Worm (Caenorhabditis elegans) whole organism, L1 larva: ENCODE data around the gene C35A11.2.

Experiments
- blmp-1 ChIP-seq: fragments of 150-350 bp; optimal IDR thresholded peaks from 2 replicates; lab custom pipeline; 2014; ENCODE audit warnings: missing biosample characterization, missing genetic modification characterization
- egl-27 ChIP-seq, 2 experiments: fragments of 150-350 bp in 1 of 2; sonication (generic microtip); optimal IDR thresholded peaks; 3 replicates each; lab custom pipeline; 2017 to 2018; ENCODE audit warnings: missing biosample characterization in 2 of 2, missing genetic modification characterization in 2 of 2, missing genetic modification reagents in 2 of 2
- fkh-8 ChIP-seq: sonication (generic microtip); optimal IDR thresholded peaks from 2 replicates; lab custom pipeline; 2016; ENCODE audit warnings: mild to moderate bottlenecking, missing genetic modification characterization, missing compliant biosample characterization
- lin-15B ChIP-seq: fragments of 150-350 bp; sonication (generic microtip); optimal IDR thresholded peaks from 3 replicates; lab custom pipeline; 2014; ENCODE audit warnings: missing biosample characterization, missing genetic modification characterization
- nhr-11 ChIP-seq: fragments of 150-350 bp; optimal IDR thresholded peaks from 2 replicates; lab custom pipeline; 2014; ENCODE audit warnings: missing biosample characterization, missing genetic modification characterization
- pqm-1 ChIP-seq: sonication (generic microtip); optimal IDR thresholded peaks from 3 replicates; lab custom pipeline; 2017; ENCODE audit warnings: missing biosample characterization, missing genetic modification characterization
- skn-1 ChIP-seq: fragments of 150-350 bp; optimal IDR thresholded peaks from 2 replicates; lab custom pipeline; 2014; ENCODE audit warnings: missing biosample characterization, missing genetic modification characterization
- sup-37 ChIP-seq: fragments of 200-800 bp; sonication (Bioruptor generic); optimal IDR thresholded peaks from 2 replicates; lab custom pipeline; 2018; ENCODE audit warnings: mild to moderate bottlenecking, missing genetic modification characterization, missing compliant biosample characterization

- TF ChIP-seq fkh-8 (tag; lab: Kevin White, UChicago): no peak
- no peak for TF ChIP-seq nhr-11 (tag; lab: Kevin White, UChicago)
- no peak for TF ChIP-seq sup-37
- no peak for TF ChIP-seq pqm-1 (tag; lab: Kevin White, UChicago)
- no peak for TF ChIP-seq skn-1 (tag; lab: Kevin White, UChicago)
- TF ChIP-seq lin-15B: no peak
- TF ChIP-seq blmp-1: no peak
- no peak for TF ChIP-seq egl-27 (tag; optimal IDR thresholded peaks at IDR 0.05; lab: Kevin White, UChicago)
Measured at ce11 chrV:5419915-5420314, 33.8 kb downstream of the C35A11.2 start, which contains the start of gene F08F3.6.
